Fruit fly (Drosophila melanogaster) whole organism, embryonic: Measurements from ENCODE around the gene Fign.
A peak's percentile ranks its signal among the peaks of the same experiment; 100 is the strongest.

Source experiments
- Bteb2 ChIP-seq: fragments of 200-800 bp; sonication (Bioruptor generic); optimal IDR thresholded peaks from 2 replicates; lab custom pipeline; 2016; ENCODE audit warnings: missing biosample characterization, missing genetic modification characterization
- CG11247 ChIP-seq: fragments of 200-800 bp; sonication (Bioruptor generic); IDR thresholded peaks from 2 replicates; pipeline ENCODE4 v1.3.6; 2022; ENCODE audit warnings: missing biosample characterization, missing genetic modification characterization
- CG12219 ChIP-seq: fragments of 200-800 bp; sonication (Bioruptor generic); optimal IDR thresholded peaks from 3 replicates; lab custom pipeline; 2018; ENCODE audit warnings: missing biosample characterization, mild to moderate bottlenecking, missing genetic modification characterization
- CG12659 ChIP-seq: fragments of 200-800 bp; sonication (Bioruptor generic); optimal IDR thresholded peaks from 3 replicates; lab custom pipeline; 2017; ENCODE audit warnings: mild to moderate bottlenecking, missing biosample characterization, missing genetic modification reagents, missing genetic modification characterization
- CG12744 ChIP-seq: fragments of 200-800 bp; sonication (Bioruptor generic); optimal IDR thresholded peaks from 2 replicates; lab custom pipeline; 2016; ENCODE audit warnings: missing biosample characterization, missing genetic modification characterization
- CG15269 ChIP-seq: fragments of 200-800 bp; sonication (Bioruptor generic); optimal IDR thresholded peaks from 2 replicates; lab custom pipeline; 2018; ENCODE audit warnings: missing biosample characterization, mild to moderate bottlenecking, missing genetic modification characterization, moderate library complexity
- CG1647 ChIP-seq: fragments of 200-800 bp; sonication (Bioruptor generic); optimal IDR thresholded peaks from 3 replicates; lab custom pipeline; 2016; ENCODE audit warnings: missing biosample characterization, missing genetic modification characterization
- CG16813 ChIP-seq: fragments of 200-800 bp; sonication (Bioruptor generic); IDR thresholded peaks from 3 replicates; pipeline ENCODE4 v1.3.6; 2022; ENCODE audit warnings: missing biosample characterization, missing genetic modification characterization; ENCODE audit not compliant: partially characterized antibody
- CG17802 ChIP-seq: fragments of 200-800 bp; sonication (Bioruptor generic); optimal IDR thresholded peaks from 2 replicates; lab custom pipeline; 2018; ENCODE audit warnings: missing biosample characterization, mild to moderate bottlenecking, missing genetic modification characterization, moderate library complexity
- CG3065 ChIP-seq: fragments of 200-800 bp; sonication (Bioruptor generic); optimal IDR thresholded peaks from 2 replicates; lab custom pipeline; 2016; ENCODE audit warnings: missing biosample characterization, missing genetic modification characterization
- CG31388 ChIP-seq: fragments of 200-800 bp; sonication (Bioruptor generic); optimal IDR thresholded peaks from 2 replicates; lab custom pipeline; 2016; ENCODE audit warnings: missing biosample characterization, missing genetic modification characterization
- CG32532 ChIP-seq: fragments of 200-800 bp; sonication (Bioruptor generic); IDR thresholded peaks from 2 replicates; pipeline ENCODE4 v1.3.6; 2022; ENCODE audit warnings: missing biosample characterization, missing genetic modification characterization
- CG32772 ChIP-seq: fragments of 200-800 bp; sonication (Bioruptor generic); IDR thresholded peaks from 2 replicates; pipeline ENCODE4 v1.3.6; 2022; ENCODE audit warnings: missing biosample characterization, missing genetic modification characterization
- CG4707 ChIP-seq: fragments of 200-800 bp; sonication (Bioruptor generic); optimal IDR thresholded peaks from 2 replicates; lab custom pipeline; 2018; ENCODE audit warnings: missing biosample characterization, mild to moderate bottlenecking, missing genetic modification characterization, moderate library complexity
- CG4820 ChIP-seq: fragments of 200-800 bp; sonication (Bioruptor generic); optimal IDR thresholded peaks from 3 replicates; lab custom pipeline; 2016; ENCODE audit warnings: missing biosample characterization, missing genetic modification characterization
- CG7357 ChIP-seq: fragments of 200-800 bp; sonication (Bioruptor generic); IDR thresholded peaks from 3 replicates; pipeline ENCODE4 v1.3.6; 2022; ENCODE audit warnings: missing biosample characterization, missing genetic modification characterization
- CG7556 ChIP-seq: fragments of 200-800 bp; sonication (Bioruptor generic); optimal IDR thresholded peaks from 2 replicates; lab custom pipeline; 2017; ENCODE audit warnings: missing biosample characterization, mild to moderate bottlenecking, missing genetic modification characterization
- CG8478 ChIP-seq: fragments of >200 bp; optimal IDR thresholded peaks from 2 replicates; lab custom pipeline; 2018
- CG9437 ChIP-seq: fragments of 200-800 bp; sonication (Bioruptor generic); optimal IDR thresholded peaks from 2 replicates; lab custom pipeline; 2018; ENCODE audit warnings: missing biosample characterization, mild to moderate bottlenecking, missing genetic modification characterization
- CTCF ChIP-seq: fragments of 200-800 bp; sonication (Bioruptor generic); optimal IDR thresholded peaks from 2 replicates; lab custom pipeline; 2017; ENCODE audit warnings: missing biosample characterization, mild to moderate bottlenecking, missing genetic modification characterization, moderate library complexity
- Chrac-16 ChIP-seq: fragments of 200-800 bp; sonication (Bioruptor generic); optimal IDR thresholded peaks from 3 replicates; lab custom pipeline; 2016; ENCODE audit warnings: missing biosample characterization, missing genetic modification characterization
- CoRest ChIP-seq: fragments of 200-800 bp; sonication (Bioruptor generic); optimal IDR thresholded peaks from 3 replicates; lab custom pipeline; 2018; ENCODE audit warnings: missing biosample characterization, mild to moderate bottlenecking, missing genetic modification characterization, moderate library complexity
- Hey ChIP-seq: fragments of 200-800 bp; sonication (Bioruptor generic); optimal IDR thresholded peaks from 3 replicates; lab custom pipeline; 2018; ENCODE audit warnings: missing biosample characterization, mild to moderate bottlenecking, missing genetic modification characterization
- MBD-R2 ChIP-seq: fragments of 200-800 bp; sonication (Bioruptor generic); IDR thresholded peaks from 2 replicates; pipeline ENCODE4 v1.3.6; 2022; ENCODE audit warnings: missing biosample characterization, missing genetic modification characterization
- MTF-1 ChIP-seq: fragments of 200-800 bp; sonication (Bioruptor generic); optimal IDR thresholded peaks from 2 replicates; lab custom pipeline; 2018; ENCODE audit warnings: missing biosample characterization, mild to moderate bottlenecking, missing genetic modification characterization, borderline replicate concordance
- Mad ChIP-seq: fragments of 200-800 bp; sonication (Bioruptor generic); optimal IDR thresholded peaks from 2 replicates; lab custom pipeline; 2016; ENCODE audit warnings: missing biosample characterization, missing genetic modification characterization
- Myb ChIP-seq: fragments of 200-800 bp; sonication (Bioruptor generic); optimal IDR thresholded peaks from 2 replicates; lab custom pipeline; 2016; ENCODE audit warnings: missing biosample characterization, missing genetic modification characterization
- PHDP ChIP-seq: fragments of 200-800 bp; sonication (Bioruptor generic); optimal IDR thresholded peaks from 3 replicates; lab custom pipeline; 2018; ENCODE audit warnings: missing biosample characterization, mild to moderate bottlenecking, missing genetic modification characterization, moderate library complexity
- Poxn ChIP-seq: fragments of 200-800 bp; sonication (Bioruptor generic); IDR thresholded peaks from 2 replicates; pipeline ENCODE4 v1.3.6; 2022; ENCODE audit warnings: missing biosample characterization, missing genetic modification characterization
- Ptx1 ChIP-seq: fragments of 200-800 bp; sonication (Bioruptor generic); IDR thresholded peaks from 2 replicates; pipeline ENCODE4 v1.3.6; 2022; ENCODE audit warnings: missing biosample characterization, missing genetic modification characterization
- TFAM ChIP-seq: fragments of 200-800 bp; sonication (Bioruptor generic); optimal IDR thresholded peaks from 2 replicates; lab custom pipeline; 2017; ENCODE audit warnings: missing biosample characterization, missing genetic modification characterization, inconsistent platforms
- chif ChIP-seq, 2 experiments: fragments of 200-800 bp; sonication (Bioruptor generic); optimal IDR thresholded peaks; 3 replicates each; lab custom pipeline; 2016; ENCODE audit warnings: missing biosample characterization in 2 of 2, missing genetic modification characterization in 2 of 2
- ems ChIP-seq: fragments of 200-800 bp; sonication (Bioruptor generic); optimal IDR thresholded peaks from 3 replicates; lab custom pipeline; 2016; ENCODE audit warnings: missing biosample characterization, missing genetic modification characterization
- eve ChIP-seq, 2 experiments: fragments of >200 bp; optimal IDR thresholded peaks; 2 replicates each; lab custom pipeline; 2017; ENCODE audit warnings: missing biosample characterization in 2 of 2, missing genetic modification characterization in 2 of 2
- fu2 ChIP-seq: fragments of 200-800 bp; sonication (Bioruptor generic); optimal IDR thresholded peaks from 2 replicates; lab custom pipeline; 2016; ENCODE audit warnings: missing biosample characterization, missing genetic modification characterization
- gsb ChIP-seq: fragments of 200-800 bp; sonication (Bioruptor generic); IDR thresholded peaks from 2 replicates; pipeline ENCODE4 v1.3.6; 2022; ENCODE audit warnings: missing biosample characterization, missing genetic modification characterization
- inv ChIP-seq: fragments of 200-800 bp; sonication (Bioruptor generic); IDR thresholded peaks from 2 replicates; pipeline ENCODE4 v1.3.6; 2022; ENCODE audit warnings: missing biosample characterization, missing genetic modification characterization; ENCODE audit not compliant: partially characterized antibody
- jumu ChIP-seq: fragments of 200-800 bp; sonication (Bioruptor generic); optimal IDR thresholded peaks from 3 replicates; lab custom pipeline; 2016; ENCODE audit warnings: missing biosample characterization, missing genetic modification characterization
- kah ChIP-seq: fragments of 200-800 bp; sonication (Bioruptor generic); optimal IDR thresholded peaks from 2 replicates; lab custom pipeline; 2018; ENCODE audit warnings: missing biosample characterization, mild to moderate bottlenecking, missing genetic modification characterization
- kni ChIP-seq: fragments of 200-800 bp; sonication (Bioruptor generic); optimal IDR thresholded peaks from 3 replicates; lab custom pipeline; 2017; ENCODE audit warnings: mild to moderate bottlenecking, missing biosample characterization, missing genetic modification reagents, missing genetic modification characterization
- knrl ChIP-seq: fragments of 200-800 bp; sonication (Bioruptor generic); IDR thresholded peaks from 3 replicates; pipeline ENCODE4 v1.3.6; 2022; ENCODE audit warnings: missing biosample characterization, missing genetic modification characterization; ENCODE audit not compliant: partially characterized antibody
- lmd ChIP-seq: fragments of 200-800 bp; sonication (Bioruptor generic); IDR thresholded peaks from 2 replicates; pipeline ENCODE4 v1.3.6; 2022; ENCODE audit warnings: missing biosample characterization, missing genetic modification characterization
- lov ChIP-seq, 2 experiments: fragments of 200-800 bp in 1 of 2; fragments of >200 bp in 1 of 2; sonication (Bioruptor generic) in 1 of 2; IDR thresholded peaks in 1 of 2; optimal IDR thresholded peaks in 1 of 2; 2 replicates in 1 of 2; 3 replicates in 1 of 2; pipeline versions ENCODE4 v1.3.6 to Lab custom; 2017 to 2022; ENCODE audit warnings: missing biosample characterization in 1 of 2, missing genetic modification characterization in 1 of 2
- mam ChIP-seq: fragments of 200-800 bp; sonication (Bioruptor generic); optimal IDR thresholded peaks from 3 replicates; lab custom pipeline; 2016; ENCODE audit warnings: missing biosample characterization, missing genetic modification characterization
- mirr ChIP-seq: fragments of 200-800 bp; sonication (Bioruptor generic); optimal IDR thresholded peaks from 3 replicates; lab custom pipeline; 2018; ENCODE audit warnings: missing biosample characterization, mild to moderate bottlenecking, missing genetic modification characterization
- phol ChIP-seq: fragments of 200-800 bp; sonication (Bioruptor generic); optimal IDR thresholded peaks from 3 replicates; lab custom pipeline; 2018; ENCODE audit warnings: missing biosample characterization, mild to moderate bottlenecking, missing genetic modification characterization, moderate library complexity
- ro ChIP-seq: fragments of 200-800 bp; sonication (Bioruptor generic); IDR thresholded peaks from 2 replicates; pipeline ENCODE4 v1.3.6; 2022; ENCODE audit warnings: missing biosample characterization, missing genetic modification characterization
- shn ChIP-seq: fragments of 200-800 bp; sonication (Bioruptor generic); optimal IDR thresholded peaks from 3 replicates; lab custom pipeline; 2016; ENCODE audit warnings: missing biosample characterization, missing genetic modification characterization
- tap ChIP-seq: fragments of 200-800 bp; optimal IDR thresholded peaks from 3 replicates; lab custom pipeline; 2019; ENCODE audit warnings: missing biosample characterization, mild to moderate bottlenecking, missing genetic modification characterization, moderate library complexity
- toy ChIP-seq: fragments of 200-800 bp; sonication (Bioruptor generic); IDR thresholded peaks from 2 replicates; pipeline ENCODE4 v1.3.6; 2022; ENCODE audit warnings: missing biosample characterization, missing genetic modification characterization
- wek ChIP-seq: fragments of 200-800 bp; sonication (Bioruptor generic); optimal IDR thresholded peaks from 3 replicates; lab custom pipeline; 2018; ENCODE audit warnings: missing biosample characterization, mild to moderate bottlenecking, missing genetic modification characterization, moderate library complexity

Gene Fign

DNA sequence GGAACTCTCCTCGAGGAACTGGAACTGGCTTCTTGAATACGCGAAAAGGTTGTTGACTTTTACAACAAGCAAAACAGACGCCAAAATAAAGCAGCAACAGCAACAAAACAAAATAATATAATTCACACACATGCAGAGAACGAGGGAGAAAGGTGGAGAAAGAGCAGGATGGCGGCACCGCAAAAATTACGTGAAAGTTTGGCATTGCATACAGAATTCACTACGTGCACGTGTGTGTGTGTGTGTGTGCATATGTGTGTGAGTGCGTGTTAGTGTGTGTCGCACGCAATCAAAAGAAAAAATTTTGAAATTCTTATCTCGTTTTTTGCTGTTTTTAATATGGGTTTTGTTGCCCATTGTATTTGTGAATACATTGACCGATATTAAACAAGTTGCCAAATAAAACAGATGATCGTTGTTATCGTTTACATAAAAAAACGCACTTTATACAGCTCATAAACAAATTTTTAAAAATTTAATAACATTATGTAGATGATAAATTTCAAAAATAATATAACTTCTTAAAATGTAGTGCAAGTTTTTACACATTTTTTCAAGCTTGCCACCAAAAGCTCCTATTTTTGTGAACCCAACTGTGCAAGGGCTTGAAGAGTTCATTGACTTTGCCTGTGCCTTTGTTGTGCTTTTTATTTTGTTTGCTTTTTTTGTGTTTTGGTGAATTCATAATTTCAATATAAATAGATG, 21.7 kb upstream of the Fign start (continued):
- TF ChIP-seq CG4707 (GFP tag; lab: Kevin White, UChicago) (no peak), CG15269 (tag; lab: Kevin White, UChicago) (no peak), jumu (GFP tag; lab: Kevin White, UChicago) (no peak), CG12219 (GFP tag; lab: Kevin White, UChicago) (no peak), eve (GFP tag; optimal IDR thresholded peaks at IDR 0.05; lab: Kevin White, UChicago) (peak in 1 of 2 experiments; percentile 21), knrl (GFP tag; lab: Robert Waterston, UW) (no peak), CG7357 (GFP tag; lab: Robert Waterston, UW) (no peak), phol (tag; lab: Kevin White, UChicago) (peak; percentile 20), kah (GFP tag; lab: Kevin White, UChicago) (no peak), mam (GFP tag; lab: Kevin White, UChicago) (no peak), CoRest (tag; lab: Kevin White, UChicago) (no peak), CG7556 (GFP tag; lab: Kevin White, UChicago) (no peak), CG8478 (lab: Kevin White, UChicago) (no peak), CG11247 (GFP tag; lab: Robert Waterston, UW) (no peak), CG12659 (GFP tag; lab: Kevin White, UChicago) (no peak), kni (no peak), PHDP (peak; percentile 48), Myb (GFP tag; lab: Kevin White, UChicago) (no peak), wek (GFP tag; lab: Kevin White, UChicago) (no peak), ems (no peak), CG32772 (GFP tag; lab: Robert Waterston, UW) (no peak), gsb (GFP tag; lab: Robert Waterston, UW) (no peak), CG3065 (no peak), MTF-1 (GFP tag; lab: Kevin White, UChicago) (no peak), toy (GFP tag; lab: Robert Waterston, UW) (no peak), fu2 (GFP tag; lab: Kevin White, UChicago) (no peak), CG32532 (GFP tag; lab: Robert Waterston, UW) (no peak), CTCF (GFP tag; lab: Kevin White, UChicago) (no peak), mirr (GFP tag; lab: Kevin White, UChicago) (no peak), CG9437 (GFP tag; lab: Kevin White, UChicago) (peak; percentile 12), CG1647 (GFP tag; lab: Kevin White, UChicago) (no peak), CG16813 (GFP tag; lab: Robert Waterston, UW) (no peak), CG31388 (GFP tag; lab: Kevin White, UChicago) (no peak), ro (GFP tag; lab: Robert Waterston, UW) (no peak), inv (GFP tag; lab: Robert Waterston, UW) (no peak), lmd (GFP tag; lab: Robert Waterston, UW) (no peak), Ptx1 (no peak; the same call in 1 of the 2 replicates), shn (GFP tag; lab: Kevin White, UChicago) (no peak), TFAM (no peak), Hey (tag; lab: Kevin White, UChicago) (no peak), Bteb2 (GFP tag; lab: Kevin White, UChicago) (no peak), CG12744 (GFP tag; lab: Kevin White, UChicago) (no peak), Poxn (GFP tag; lab: Robert Waterston, UW) (no peak), tap (tag; lab: Kevin White, UChicago) (peak; percentile 4), lov (optimal IDR thresholded peaks at IDR 0.05; lab: Kevin White, UChicago) (no peak), lov (GFP tag; IDR thresholded peaks at IDR 0.05; lab: Robert Waterston, UW) (no peak), chif (GFP tag; optimal IDR thresholded peaks at IDR 0.05; lab: Kevin White, UChicago) (no peak), CG4820 (GFP tag; lab: Kevin White, UChicago) (no peak), CG17802 (no peak), Chrac-16 (GFP tag; lab: Kevin White, UChicago) (peak; percentile 11), Mad (GFP tag; lab: Kevin White, UChicago) (no peak), MBD-R2 (GFP tag; lab: Robert Waterston, UW) (no peak)
